Fruit fly (Drosophila melanogaster) whole organism, embryonic: ENCODE data around the gene CG8516.

Experiments used
- Bgb ChIP-seq: fragments of 200-800 bp; sonication (Bioruptor generic); IDR thresholded peaks from 2 replicates; pipeline ENCODE4 v1.3.6; 2022; ENCODE audit warnings: missing biosample characterization, missing genetic modification characterization; ENCODE audit not compliant: partially characterized antibody
- CG10267 ChIP-seq: fragments of 200-800 bp; sonication (Bioruptor generic); optimal IDR thresholded peaks from 2 replicates; lab custom pipeline; 2018; ENCODE audit warnings: missing biosample characterization, mild to moderate bottlenecking, missing genetic modification characterization, moderate library complexity
- CG10543 ChIP-seq: fragments of 200-800 bp; sonication (Bioruptor generic); optimal IDR thresholded peaks from 3 replicates; lab custom pipeline; 2017; ENCODE audit warnings: missing biosample characterization, mild to moderate bottlenecking, missing genetic modification characterization, moderate library complexity
- CG12236 ChIP-seq: fragments of 200-800 bp; sonication (Bioruptor generic); optimal IDR thresholded peaks from 2 replicates; lab custom pipeline; 2016; ENCODE audit warnings: missing biosample characterization, missing genetic modification characterization
- CG13424 ChIP-seq: fragments of 200-800 bp; sonication (Bioruptor generic); optimal IDR thresholded peaks from 2 replicates; lab custom pipeline; 2019; ENCODE audit warnings: missing biosample characterization, mild to moderate bottlenecking, missing genetic modification characterization, moderate library complexity
- CG13894 ChIP-seq: fragments of 200-800 bp; sonication (Bioruptor generic); optimal IDR thresholded peaks from 3 replicates; lab custom pipeline; 2018; ENCODE audit warnings: missing biosample characterization, mild to moderate bottlenecking, missing genetic modification characterization, moderate library complexity
- CG16863 ChIP-seq: fragments of 200-800 bp; sonication (Bioruptor generic); optimal IDR thresholded peaks from 3 replicates; lab custom pipeline; 2016; ENCODE audit warnings: missing biosample characterization, missing genetic modification characterization
- CG17361 ChIP-seq: fragments of 200-800 bp; sonication (Bioruptor generic); IDR thresholded peaks from 3 replicates; pipeline ENCODE4 v1.3.6; 2022; ENCODE audit warnings: missing biosample characterization, missing genetic modification characterization
- CG17385 ChIP-seq: fragments of 200-800 bp; sonication (Bioruptor generic); optimal IDR thresholded peaks from 3 replicates; lab custom pipeline; 2018; ENCODE audit warnings: missing biosample characterization, mild to moderate bottlenecking, missing genetic modification characterization
- CG1792 ChIP-seq: fragments of 200-800 bp; sonication (Bioruptor generic); optimal IDR thresholded peaks from 2 replicates; lab custom pipeline; 2016; ENCODE audit warnings: missing biosample characterization, missing genetic modification characterization
- CG30431 ChIP-seq: fragments of 200-800 bp; sonication (Bioruptor generic); optimal IDR thresholded peaks from 2 replicates; lab custom pipeline; 2017; ENCODE audit warnings: missing biosample characterization, missing genetic modification characterization
- CG34376 ChIP-seq: fragments of 200-800 bp; sonication (Bioruptor generic); optimal IDR thresholded peaks from 2 replicates; lab custom pipeline; 2018; ENCODE audit warnings: missing biosample characterization, mild to moderate bottlenecking, missing genetic modification characterization
- CG4360 ChIP-seq: fragments of 200-800 bp; sonication (Bioruptor generic); IDR thresholded peaks from 2 replicates; pipeline ENCODE4 v1.3.6; 2022; ENCODE audit warnings: missing biosample characterization, missing genetic modification characterization
- CG4404 ChIP-seq: fragments of 200-800 bp; sonication (Bioruptor generic); IDR thresholded peaks from 2 replicates; pipeline ENCODE4 v1.3.6; 2022; ENCODE audit warnings: missing biosample characterization, missing genetic modification characterization
- CG4424 ChIP-seq: fragments of 200-800 bp; sonication (Bioruptor generic); optimal IDR thresholded peaks from 3 replicates; lab custom pipeline; 2016; ENCODE audit warnings: missing biosample characterization, missing genetic modification characterization
- CG4617 ChIP-seq: fragments of 200-800 bp; sonication (Bioruptor generic); optimal IDR thresholded peaks from 3 replicates; lab custom pipeline; 2016; ENCODE audit warnings: missing biosample characterization, missing genetic modification characterization, borderline replicate concordance
- CG6765 ChIP-seq: fragments of 200-800 bp; sonication (Bioruptor generic); optimal IDR thresholded peaks from 3 replicates; lab custom pipeline; 2017; ENCODE audit warnings: missing biosample characterization, mild to moderate bottlenecking, missing genetic modification characterization
- CG7556 ChIP-seq: fragments of 200-800 bp; sonication (Bioruptor generic); optimal IDR thresholded peaks from 2 replicates; lab custom pipeline; 2017; ENCODE audit warnings: missing biosample characterization, mild to moderate bottlenecking, missing genetic modification characterization
- CG8281 ChIP-seq: fragments of 200-800 bp; sonication (Bioruptor generic); optimal IDR thresholded peaks from 2 replicates; lab custom pipeline; 2018; ENCODE audit warnings: missing biosample characterization, mild to moderate bottlenecking, missing genetic modification characterization, moderate library complexity
- Drgx ChIP-seq: fragments of 200-800 bp; sonication (Bioruptor generic); IDR thresholded peaks from 2 replicates; pipeline ENCODE4 v1.3.6; 2022; ENCODE audit warnings: missing biosample characterization, missing genetic modification characterization
- E2f2 ChIP-seq: fragments of 200-800 bp; sonication (Bioruptor generic); IDR thresholded peaks from 2 replicates; pipeline ENCODE4 v1.3.6; 2022; ENCODE audit warnings: missing biosample characterization, missing genetic modification characterization
- Ets97D ChIP-seq: fragments of 200-800 bp; sonication (Bioruptor generic); optimal IDR thresholded peaks from 3 replicates; lab custom pipeline; 2016; ENCODE audit warnings: missing biosample characterization, missing genetic modification characterization
- HmgD ChIP-seq: fragments of 200-800 bp; sonication (Bioruptor generic); optimal IDR thresholded peaks from 3 replicates; lab custom pipeline; 2016; ENCODE audit warnings: missing biosample characterization, missing genetic modification characterization
- Hmr ChIP-seq: fragments of 200-800 bp; sonication (Bioruptor generic); optimal IDR thresholded peaks from 3 replicates; lab custom pipeline; 2017; ENCODE audit warnings: mild to moderate bottlenecking, missing biosample characterization, missing genetic modification reagents, missing genetic modification characterization
- MBD-R2 ChIP-seq: fragments of 200-800 bp; sonication (Bioruptor generic); IDR thresholded peaks from 2 replicates; pipeline ENCODE4 v1.3.6; 2022; ENCODE audit warnings: missing biosample characterization, missing genetic modification characterization
- Myb ChIP-seq: fragments of 200-800 bp; sonication (Bioruptor generic); optimal IDR thresholded peaks from 2 replicates; lab custom pipeline; 2016; ENCODE audit warnings: missing biosample characterization, missing genetic modification characterization
- NFAT ChIP-seq: fragments of 200-800 bp; sonication (Bioruptor generic); IDR thresholded peaks from 2 replicates; pipeline ENCODE4 v1.3.6; 2022; ENCODE audit warnings: missing biosample characterization, missing genetic modification characterization
- Neu2 ChIP-seq: fragments of 200-800 bp; sonication (Bioruptor generic); optimal IDR thresholded peaks from 3 replicates; lab custom pipeline; 2016; ENCODE audit warnings: missing biosample characterization, missing genetic modification characterization, borderline replicate concordance
- Nf-YB ChIP-seq: fragments of 200-800 bp; sonication (Bioruptor generic); optimal IDR thresholded peaks from 3 replicates; lab custom pipeline; 2019; ENCODE audit warnings: missing biosample characterization, mild to moderate bottlenecking, missing genetic modification characterization, moderate library complexity
- Side ChIP-seq: fragments of 200-800 bp; sonication (Bioruptor generic); optimal IDR thresholded peaks from 2 replicates; lab custom pipeline; 2016; ENCODE audit warnings: missing biosample characterization, missing genetic modification characterization
- Sry-β ChIP-seq: fragments of 200-800 bp; sonication (Bioruptor generic); optimal IDR thresholded peaks from 2 replicates; lab custom pipeline; 2018; ENCODE audit warnings: missing biosample characterization, mild to moderate bottlenecking, missing genetic modification characterization, moderate library complexity
- TFAM ChIP-seq: fragments of 200-800 bp; sonication (Bioruptor generic); optimal IDR thresholded peaks from 2 replicates; lab custom pipeline; 2017; ENCODE audit warnings: missing biosample characterization, missing genetic modification characterization, inconsistent platforms
- Vsx1 ChIP-seq: fragments of 200-800 bp; sonication (Bioruptor generic); optimal IDR thresholded peaks from 2 replicates; lab custom pipeline; 2017; ENCODE audit warnings: missing biosample characterization, mild to moderate bottlenecking, missing genetic modification characterization, missing genetic modification reagents
- ab ChIP-seq: fragments of 200-800 bp; sonication (Bioruptor generic); optimal IDR thresholded peaks from 2 replicates; lab custom pipeline; 2016; ENCODE audit warnings: missing biosample characterization, missing genetic modification characterization
- amos ChIP-seq: fragments of 200-800 bp; sonication (Bioruptor generic); IDR thresholded peaks from 2 replicates; pipeline ENCODE4 v1.3.6; 2022; ENCODE audit warnings: missing biosample characterization, missing genetic modification characterization; ENCODE audit not compliant: partially characterized antibody
- hbn ChIP-seq: fragments of 200-800 bp; sonication (Bioruptor generic); IDR thresholded peaks from 2 replicates; pipeline ENCODE4 v1.3.6; 2022; ENCODE audit warnings: missing biosample characterization, missing genetic modification characterization; ENCODE audit not compliant: partially characterized antibody
- klu ChIP-seq: fragments of 200-800 bp; sonication (Bioruptor generic); IDR thresholded peaks from 2 replicates; pipeline ENCODE4 v1.3.6; 2022; ENCODE audit warnings: missing biosample characterization, missing genetic modification characterization
- knrl ChIP-seq: fragments of 200-800 bp; sonication (Bioruptor generic); IDR thresholded peaks from 3 replicates; pipeline ENCODE4 v1.3.6; 2022; ENCODE audit warnings: missing biosample characterization, missing genetic modification characterization; ENCODE audit not compliant: partially characterized antibody
- mirr ChIP-seq: fragments of 200-800 bp; sonication (Bioruptor generic); optimal IDR thresholded peaks from 3 replicates; lab custom pipeline; 2018; ENCODE audit warnings: missing biosample characterization, mild to moderate bottlenecking, missing genetic modification characterization
- org-1 ChIP-seq: fragments of 200-800 bp; sonication (Bioruptor generic); optimal IDR thresholded peaks from 2 replicates; lab custom pipeline; 2017; ENCODE audit warnings: missing biosample characterization, missing genetic modification characterization
- prd ChIP-seq, 3 experiments: fragments of >200 bp in 2 of 3; fragments of 200-800 bp in 1 of 3; sonication (Bioruptor generic) in 1 of 3; optimal IDR thresholded peaks in 2 of 3; IDR thresholded peaks in 1 of 3; 2 replicates in 2 of 3; 3 replicates in 1 of 3; pipeline versions ENCODE4 v1.3.6 to Lab custom; 2017 to 2022; ENCODE audit warnings: missing biosample characterization in 1 of 3, missing genetic modification characterization in 1 of 3
- repo ChIP-seq: fragments of 200-800 bp; sonication (Bioruptor generic); optimal IDR thresholded peaks from 2 replicates; lab custom pipeline; 2016; ENCODE audit warnings: missing biosample characterization, missing genetic modification characterization
- run ChIP-seq: fragments of 200-800 bp; sonication (Bioruptor generic); optimal IDR thresholded peaks from 3 replicates; lab custom pipeline; 2018; ENCODE audit warnings: missing biosample characterization, mild to moderate bottlenecking, missing genetic modification characterization
- tll ChIP-seq, 2 experiments: fragments of 200-800 bp in 1 of 2; fragments of >200 bp in 1 of 2; sonication (Bioruptor generic) in 1 of 2; optimal IDR thresholded peaks; 2 replicates each; lab custom pipeline; 2017 to 2019; ENCODE audit warnings: missing biosample characterization in 2 of 2, missing genetic modification characterization in 2 of 2, mild to moderate bottlenecking in 1 of 2, moderate library complexity in 1 of 2
- trem ChIP-seq: fragments of 200-800 bp; optimal IDR thresholded peaks from 3 replicates; lab custom pipeline; 2019; ENCODE audit warnings: missing biosample characterization, mild to moderate bottlenecking, missing genetic modification characterization, moderate library complexity

CG8516 gene

DNA sequence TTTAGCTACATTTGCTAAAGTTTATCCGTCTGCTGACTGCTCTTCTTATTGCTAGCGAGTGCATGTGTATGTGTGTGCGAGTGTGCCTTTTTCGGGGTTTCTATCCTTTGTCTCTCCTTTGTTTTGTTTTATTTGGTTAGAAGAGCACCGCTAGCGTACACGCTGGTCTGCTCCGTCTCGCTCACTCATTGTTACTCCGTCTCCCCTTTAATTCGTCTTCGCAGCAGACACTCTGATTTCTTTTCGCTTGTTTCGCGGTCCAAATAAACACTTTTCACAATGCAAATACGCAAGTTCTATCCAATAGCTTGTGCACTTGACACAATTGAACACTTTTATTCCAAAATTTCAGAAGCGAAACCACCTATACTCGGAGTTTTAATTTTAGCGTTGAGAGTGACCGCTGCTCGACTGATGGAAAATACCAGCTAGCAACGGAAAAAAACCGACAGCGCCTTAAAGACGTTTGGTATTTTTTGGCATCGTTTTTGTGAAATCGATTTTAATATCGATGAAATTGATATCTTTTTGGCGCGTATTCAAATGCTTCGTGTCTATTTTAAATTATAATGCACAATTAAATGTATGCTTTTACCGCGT is 16.0 kb downstream of the CG8516 start, which contains the start of gene FBXO11 (continued):
- TF ChIP-seq hbn (GFP tag; lab: Robert Waterston, UW): peak; percentile 62
- no peak for TF ChIP-seq CG4360 (GFP tag; lab: Robert Waterston, UW)
- no peak for TF ChIP-seq CG13424
- TF ChIP-seq klu (GFP tag; lab: Robert Waterston, UW): no peak
- TF ChIP-seq CG8281: no peak
- no peak for TF ChIP-seq mirr (GFP tag; lab: Kevin White, UChicago)
- TF ChIP-seq Nf-YB (GFP tag; lab: Kevin White, UChicago): peak; percentile 72
- TF ChIP-seq CG17361 (GFP tag; lab: Robert Waterston, UW): no peak
- TF ChIP-seq CG4617 (GFP tag; lab: Kevin White, UChicago): peak; percentile 100
- peak; percentile 30 for TF ChIP-seq Myb
- TF ChIP-seq Vsx1 (GFP tag; lab: Kevin White, UChicago): no peak
- peak; percentile 36; the same call in 1 of the 2 replicates for TF ChIP-seq amos
- peak; percentile 53 for TF ChIP-seq CG10267 (tag; lab: Kevin White, UChicago)
- no peak for TF ChIP-seq CG6765 (GFP tag; lab: Kevin White, UChicago)
- peak; percentile 47 for TF ChIP-seq run
- peak; percentile 95 for TF ChIP-seq E2f2 (GFP tag; lab: Robert Waterston, UW)
- TF ChIP-seq knrl (GFP tag; lab: Robert Waterston, UW): peak; percentile 22; the same call in 1 of the 3 replicates
- peak; percentile 49 for TF ChIP-seq Ets97D (GFP tag; lab: Kevin White, UChicago)
- peak; percentile 2 for TF ChIP-seq CG10543 (GFP tag; lab: Kevin White, UChicago)
- no peak for TF ChIP-seq Side (GFP tag; lab: Kevin White, UChicago)
- no peak for TF ChIP-seq prd (optimal IDR thresholded peaks at IDR 0.05; lab: Kevin White, UChicago)
- no peak for TF ChIP-seq prd (GFP tag; IDR thresholded peaks at IDR 0.05; lab: Robert Waterston, UW)
- peak in 1 of 2 experiments; percentile 41 for TF ChIP-seq tll (GFP tag; optimal IDR thresholded peaks at IDR 0.05; lab: Kevin White, UChicago)
- TF ChIP-seq MBD-R2: peak; percentile 59
- TF ChIP-seq CG4424 (GFP tag; lab: Kevin White, UChicago): no peak
- TF ChIP-seq CG1792 (GFP tag; lab: Kevin White, UChicago): no peak
- TF ChIP-seq Drgx: peak; percentile 76
- no peak for TF ChIP-seq org-1 (GFP tag; lab: Kevin White, UChicago)
- peak; percentile 34 for TF ChIP-seq trem (tag; lab: Kevin White, UChicago)
- TF ChIP-seq CG13894 (tag; lab: Kevin White, UChicago): no peak
- peak; percentile 51 for TF ChIP-seq Hmr
- peak; percentile 24 for TF ChIP-seq CG17385 (GFP tag; lab: Kevin White, UChicago)
- TF ChIP-seq Sry-β: no peak

dm6 chr3R:9812447-9812846 is 19.4 kb downstream of the CG8516 start, which contains the start of gene CG8534:
TSS of gene CG8534 (plus strand) at chr3R:9812747.
- no peak for TF ChIP-seq Bgb (GFP tag; lab: Robert Waterston, UW)
- no peak for TF ChIP-seq ab (GFP tag; lab: Kevin White, UChicago)
- TF ChIP-seq CG4404 (GFP tag; lab: Robert Waterston, UW): no peak
- TF ChIP-seq CG12236 (GFP tag; lab: Kevin White, UChicago): no peak
- no peak for TF ChIP-seq CG30431 (GFP tag; lab: Kevin White, UChicago)
- no peak for TF ChIP-seq CG7556 (GFP tag; lab: Kevin White, UChicago)
- TF ChIP-seq amos: no peak
- no peak for TF ChIP-seq CG34376
- TF ChIP-seq HmgD (GFP tag; lab: Kevin White, UChicago): no peak
- no peak for TF ChIP-seq CG16863 (GFP tag; lab: Kevin White, UChicago)
- no peak for TF ChIP-seq TFAM (GFP tag; lab: Kevin White, UChicago)
- TF ChIP-seq NFAT (GFP tag; lab: Robert Waterston, UW): no peak
- TF ChIP-seq repo: no peak
- TF ChIP-seq Neu2 (GFP tag; lab: Kevin White, UChicago): no peak
